Fruit fly (Drosophila melanogaster) whole organism, embryonic: Measurements from ENCODE around the gene dj-1beta.
A peak's percentile ranks its signal among the peaks of the same experiment; 100 is the strongest.

Experiments used
- Ada2b ChIP-seq: fragments of 200-800 bp; sonication (Bioruptor generic); IDR thresholded peaks from 2 replicates; pipeline ENCODE4 v1.3.6; 2022; ENCODE audit warnings: missing biosample characterization, missing genetic modification characterization
- Antp ChIP-seq: fragments of 200-800 bp; sonication (Bioruptor generic); optimal IDR thresholded peaks from 3 replicates; lab custom pipeline; 2016; ENCODE audit warnings: missing biosample characterization, missing genetic modification characterization
- CG10274 ChIP-seq: fragments of 200-800 bp; sonication (Bioruptor generic); optimal IDR thresholded peaks from 3 replicates; lab custom pipeline; 2017; ENCODE audit warnings: missing biosample characterization, mild to moderate bottlenecking, missing genetic modification characterization
- CG10462 ChIP-seq: fragments of 200-800 bp; sonication (Bioruptor generic); optimal IDR thresholded peaks from 2 replicates; lab custom pipeline; 2016; ENCODE audit warnings: missing biosample characterization, missing genetic modification characterization
- CG17328 ChIP-seq: fragments of 200-800 bp; sonication (Bioruptor generic); IDR thresholded peaks from 2 replicates; pipeline ENCODE4 v1.3.6; 2022; ENCODE audit warnings: missing biosample characterization, missing genetic modification characterization
- CG2129 ChIP-seq: fragments of 200-800 bp; sonication (Bioruptor generic); IDR thresholded peaks from 2 replicates; pipeline ENCODE4 v1.3.6; 2022; ENCODE audit warnings: missing biosample characterization, missing genetic modification characterization; ENCODE audit not compliant: partially characterized antibody
- CG2202 ChIP-seq: fragments of 200-800 bp; sonication (Bioruptor generic); optimal IDR thresholded peaks from 2 replicates; lab custom pipeline; 2018; ENCODE audit warnings: missing biosample characterization, mild to moderate bottlenecking, missing genetic modification characterization
- CG2678 ChIP-seq: fragments of 200-800 bp; sonication (Bioruptor generic); optimal IDR thresholded peaks from 3 replicates; lab custom pipeline; 2019; ENCODE audit warnings: missing biosample characterization, mild to moderate bottlenecking, missing genetic modification characterization, moderate library complexity
- CG31224 ChIP-seq: fragments of 200-800 bp; sonication (Bioruptor generic); IDR thresholded peaks from 2 replicates; pipeline ENCODE4 v1.3.6; 2022; ENCODE audit warnings: missing biosample characterization, missing genetic modification characterization
- CG34376 ChIP-seq: fragments of 200-800 bp; sonication (Bioruptor generic); optimal IDR thresholded peaks from 2 replicates; lab custom pipeline; 2018; ENCODE audit warnings: missing biosample characterization, mild to moderate bottlenecking, missing genetic modification characterization
- CG4282 ChIP-seq: fragments of 200-800 bp; sonication (Bioruptor generic); optimal IDR thresholded peaks from 2 replicates; lab custom pipeline; 2016; ENCODE audit warnings: missing biosample characterization, missing genetic modification characterization
- CG4424 ChIP-seq: fragments of 200-800 bp; sonication (Bioruptor generic); optimal IDR thresholded peaks from 3 replicates; lab custom pipeline; 2016; ENCODE audit warnings: missing biosample characterization, missing genetic modification characterization
- CG6689 ChIP-seq: fragments of 200-800 bp; sonication (Bioruptor generic); IDR thresholded peaks from 2 replicates; pipeline ENCODE4 v1.3.6; 2022; ENCODE audit warnings: missing biosample characterization, missing genetic modification characterization
- CG6813 ChIP-seq: fragments of 200-800 bp; sonication (Bioruptor generic); optimal IDR thresholded peaks from 2 replicates; lab custom pipeline; 2017; ENCODE audit warnings: missing biosample characterization, missing genetic modification characterization, mild to moderate bottlenecking, moderate library complexity, missing genetic modification reagents
- CG8924 ChIP-seq: fragments of 200-800 bp; optimal IDR thresholded peaks from 3 replicates; lab custom pipeline; 2019; ENCODE audit warnings: missing biosample characterization, mild to moderate bottlenecking, missing genetic modification characterization, moderate library complexity
- CoRest ChIP-seq: fragments of 200-800 bp; sonication (Bioruptor generic); optimal IDR thresholded peaks from 3 replicates; lab custom pipeline; 2018; ENCODE audit warnings: missing biosample characterization, mild to moderate bottlenecking, missing genetic modification characterization, moderate library complexity
- Dbx ChIP-seq: fragments of 200-800 bp; sonication (Bioruptor generic); IDR thresholded peaks from 3 replicates; pipeline ENCODE4 v1.3.6; 2022; ENCODE audit warnings: missing biosample characterization, missing genetic modification characterization
- Fer1 ChIP-seq: fragments of 200-800 bp; sonication (Bioruptor generic); optimal IDR thresholded peaks from 2 replicates; lab custom pipeline; 2017; ENCODE audit warnings: missing biosample characterization, mild to moderate bottlenecking, missing genetic modification characterization
- Hey ChIP-seq: fragments of 200-800 bp; sonication (Bioruptor generic); optimal IDR thresholded peaks from 3 replicates; lab custom pipeline; 2018; ENCODE audit warnings: missing biosample characterization, mild to moderate bottlenecking, missing genetic modification characterization
- Hr3 ChIP-seq: fragments of 200-800 bp; sonication (Bioruptor generic); optimal IDR thresholded peaks from 3 replicates; lab custom pipeline; 2016; ENCODE audit warnings: missing biosample characterization, missing genetic modification characterization
- Kr ChIP-seq: fragments of 200-800 bp; sonication (Bioruptor generic); optimal IDR thresholded peaks from 2 replicates; lab custom pipeline; 2017; ENCODE audit warnings: missing biosample characterization, mild to moderate bottlenecking, missing genetic modification characterization
- NFAT ChIP-seq: fragments of 200-800 bp; sonication (Bioruptor generic); IDR thresholded peaks from 2 replicates; pipeline ENCODE4 v1.3.6; 2022; ENCODE audit warnings: missing biosample characterization, missing genetic modification characterization
- Rfx ChIP-seq: fragments of 200-800 bp; sonication (Bioruptor generic); IDR thresholded peaks from 2 replicates; pipeline ENCODE4 v1.3.6; 2022; ENCODE audit warnings: missing biosample characterization, missing genetic modification characterization
- Xbp1 ChIP-seq: fragments of 200-800 bp; sonication (Bioruptor generic); optimal IDR thresholded peaks from 3 replicates; lab custom pipeline; 2016; ENCODE audit warnings: missing biosample characterization, mild to moderate bottlenecking, missing genetic modification characterization
- ac ChIP-seq: fragments of 200-800 bp; sonication (Bioruptor generic); optimal IDR thresholded peaks from 3 replicates; lab custom pipeline; 2017; ENCODE audit warnings: missing biosample characterization, mild to moderate bottlenecking, missing genetic modification characterization
- al ChIP-seq: fragments of 200-800 bp; sonication (Bioruptor generic); IDR thresholded peaks from 2 replicates; pipeline ENCODE4 v1.3.6; 2022; ENCODE audit warnings: missing biosample characterization, missing genetic modification characterization
- az2 ChIP-seq: fragments of 200-800 bp; sonication (Bioruptor generic); optimal IDR thresholded peaks from 3 replicates; lab custom pipeline; 2016; ENCODE audit warnings: missing biosample characterization, missing genetic modification characterization
- bcd ChIP-seq: fragments of 200-800 bp; sonication (Bioruptor generic); optimal IDR thresholded peaks from 2 replicates; lab custom pipeline; 2017; ENCODE audit warnings: missing biosample characterization, mild to moderate bottlenecking, missing genetic modification characterization
- bowl ChIP-seq: fragments of 200-800 bp; sonication (Bioruptor generic); IDR thresholded peaks from 2 replicates; pipeline ENCODE4 v1.3.6; 2022; ENCODE audit warnings: missing biosample characterization, missing genetic modification characterization
- dan ChIP-seq: fragments of 200-800 bp; sonication (Bioruptor generic); IDR thresholded peaks from 2 replicates; pipeline ENCODE4 v1.3.6; 2022; ENCODE audit warnings: missing biosample characterization, missing genetic modification characterization
- danr ChIP-seq: fragments of 200-800 bp; sonication (Bioruptor generic); IDR thresholded peaks from 2 replicates; pipeline ENCODE4 v1.3.6; 2022; ENCODE audit warnings: missing biosample characterization, missing genetic modification characterization
- dmrt11E ChIP-seq: fragments of 200-800 bp; sonication (Bioruptor generic); optimal IDR thresholded peaks from 3 replicates; lab custom pipeline; 2018; ENCODE audit warnings: missing biosample characterization, mild to moderate bottlenecking, missing genetic modification characterization, moderate library complexity
- dmrt99B ChIP-seq: fragments of 200-800 bp; sonication (Bioruptor generic); optimal IDR thresholded peaks from 2 replicates; lab custom pipeline; 2018; ENCODE audit warnings: missing biosample characterization, mild to moderate bottlenecking, missing genetic modification characterization, moderate library complexity
- dpn ChIP-seq, 2 experiments: fragments of 200-800 bp; sonication (Bioruptor generic); optimal IDR thresholded peaks; 3 replicates each; lab custom pipeline; 2016; ENCODE audit warnings: missing biosample characterization in 2 of 2, missing genetic modification characterization in 2 of 2
- esg ChIP-seq: fragments of 200-800 bp; sonication (Bioruptor generic); conservative IDR thresholded peaks from 2 replicates; pipeline ENCODE4 v1.3.6; 2022; ENCODE audit warnings: missing biosample characterization, missing genetic modification characterization
- fd102C ChIP-seq: fragments of 200-800 bp; sonication (Bioruptor generic); optimal IDR thresholded peaks from 2 replicates; lab custom pipeline; 2018; ENCODE audit warnings: missing biosample characterization, mild to moderate bottlenecking, missing genetic modification characterization, moderate library complexity
- gro ChIP-seq: fragments of 200-800 bp; sonication (Bioruptor generic); optimal IDR thresholded peaks from 2 replicates; lab custom pipeline; 2016; ENCODE audit warnings: missing biosample characterization, missing genetic modification characterization
- h ChIP-seq: fragments of >200 bp; optimal IDR thresholded peaks from 2 replicates; lab custom pipeline; 2017
- lab ChIP-seq: fragments of 200-800 bp; sonication (Bioruptor generic); optimal IDR thresholded peaks from 3 replicates; lab custom pipeline; 2017; ENCODE audit warnings: missing biosample characterization, missing genetic modification characterization, mild to moderate bottlenecking, moderate library complexity, missing genetic modification reagents
- lmd ChIP-seq: fragments of 200-800 bp; sonication (Bioruptor generic); IDR thresholded peaks from 2 replicates; pipeline ENCODE4 v1.3.6; 2022; ENCODE audit warnings: missing biosample characterization, missing genetic modification characterization
- mam ChIP-seq: fragments of 200-800 bp; sonication (Bioruptor generic); optimal IDR thresholded peaks from 3 replicates; lab custom pipeline; 2016; ENCODE audit warnings: missing biosample characterization, missing genetic modification characterization
- prd ChIP-seq, 3 experiments: fragments of >200 bp in 2 of 3; fragments of 200-800 bp in 1 of 3; sonication (Bioruptor generic) in 1 of 3; optimal IDR thresholded peaks in 2 of 3; IDR thresholded peaks in 1 of 3; 2 replicates in 2 of 3; 3 replicates in 1 of 3; pipeline versions ENCODE4 v1.3.6 to Lab custom; 2017 to 2022; ENCODE audit warnings: missing biosample characterization in 1 of 3, missing genetic modification characterization in 1 of 3
- ranshi ChIP-seq: fragments of 200-800 bp; sonication (Bioruptor generic); IDR thresholded peaks from 2 replicates; pipeline ENCODE4 v1.3.6; 2022; ENCODE audit warnings: missing biosample characterization, missing genetic modification characterization
- ro ChIP-seq: fragments of 200-800 bp; sonication (Bioruptor generic); IDR thresholded peaks from 2 replicates; pipeline ENCODE4 v1.3.6; 2022; ENCODE audit warnings: missing biosample characterization, missing genetic modification characterization
- sc ChIP-seq, 3 experiments: fragments of >200 bp in 2 of 3; fragments of 200-800 bp in 1 of 3; sonication (Bioruptor generic) in 1 of 3; optimal IDR thresholded peaks; 2 replicates in 2 of 3; 3 replicates in 1 of 3; lab custom pipeline; 2017; ENCODE audit warnings: mild to moderate bottlenecking in 1 of 3, missing biosample characterization in 1 of 3, missing genetic modification characterization in 1 of 3, missing genetic modification reagents in 1 of 3
- so ChIP-seq: fragments of 200-800 bp; sonication (Bioruptor generic); IDR thresholded peaks from 3 replicates; pipeline ENCODE4 v1.3.6; 2022; ENCODE audit warnings: missing biosample characterization, missing genetic modification characterization
- sqz ChIP-seq: fragments of 200-800 bp; sonication (Bioruptor generic); optimal IDR thresholded peaks from 3 replicates; lab custom pipeline; 2018; ENCODE audit warnings: missing biosample characterization, mild to moderate bottlenecking, missing genetic modification characterization
- toy ChIP-seq: fragments of 200-800 bp; sonication (Bioruptor generic); IDR thresholded peaks from 2 replicates; pipeline ENCODE4 v1.3.6; 2022; ENCODE audit warnings: missing biosample characterization, missing genetic modification characterization

Gene dj-1beta

DNA sequence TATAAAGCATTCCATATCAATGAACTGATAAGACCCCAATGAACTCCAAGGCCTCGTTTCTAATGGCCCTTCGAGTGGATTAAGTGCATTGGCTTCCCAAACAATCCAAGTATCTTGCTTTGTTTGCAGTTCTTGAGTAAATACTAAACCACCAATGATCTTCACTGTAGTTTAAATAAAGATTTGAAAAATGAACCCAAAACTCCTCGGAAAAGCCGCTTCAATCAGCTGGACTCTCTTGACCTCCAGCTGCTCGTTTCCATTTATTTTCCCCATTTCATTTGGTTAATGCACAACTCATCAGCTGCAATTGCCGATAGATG, 5.1 kb downstream of the dj-1beta start (continued):
- TF ChIP-seq lab (GFP tag; lab: Kevin White, UChicago) (no peak), CG34376 (GFP tag; lab: Kevin White, UChicago) (peak; percentile 10), Hey (tag; lab: Kevin White, UChicago) (no peak), CG4282 (GFP tag; lab: Kevin White, UChicago) (no peak), h (lab: Kevin White, UChicago) (no peak), toy (GFP tag; lab: Robert Waterston, UW) (no peak), ro (GFP tag; lab: Robert Waterston, UW) (no peak), CG10274 (GFP tag; lab: Kevin White, UChicago) (no peak), Rfx (GFP tag; lab: Robert Waterston, UW) (no peak), CG2202 (tag; lab: Kevin White, UChicago) (peak; percentile 35), CG2678 (tag; lab: Kevin White, UChicago) (no peak), ac (peak; percentile 46), Kr (GFP tag; lab: Kevin White, UChicago) (peak; percentile 24), Antp (GFP tag; lab: Kevin White, UChicago) (no peak), gro (GFP tag; lab: Kevin White, UChicago) (no peak), CG6813 (no peak), CG17328 (GFP tag; lab: Robert Waterston, UW) (no peak), dmrt11E (tag; lab: Kevin White, UChicago) (peak; percentile 47), al (GFP tag; lab: Robert Waterston, UW) (no peak), dan (GFP tag; lab: Robert Waterston, UW) (no peak)

DNA sequence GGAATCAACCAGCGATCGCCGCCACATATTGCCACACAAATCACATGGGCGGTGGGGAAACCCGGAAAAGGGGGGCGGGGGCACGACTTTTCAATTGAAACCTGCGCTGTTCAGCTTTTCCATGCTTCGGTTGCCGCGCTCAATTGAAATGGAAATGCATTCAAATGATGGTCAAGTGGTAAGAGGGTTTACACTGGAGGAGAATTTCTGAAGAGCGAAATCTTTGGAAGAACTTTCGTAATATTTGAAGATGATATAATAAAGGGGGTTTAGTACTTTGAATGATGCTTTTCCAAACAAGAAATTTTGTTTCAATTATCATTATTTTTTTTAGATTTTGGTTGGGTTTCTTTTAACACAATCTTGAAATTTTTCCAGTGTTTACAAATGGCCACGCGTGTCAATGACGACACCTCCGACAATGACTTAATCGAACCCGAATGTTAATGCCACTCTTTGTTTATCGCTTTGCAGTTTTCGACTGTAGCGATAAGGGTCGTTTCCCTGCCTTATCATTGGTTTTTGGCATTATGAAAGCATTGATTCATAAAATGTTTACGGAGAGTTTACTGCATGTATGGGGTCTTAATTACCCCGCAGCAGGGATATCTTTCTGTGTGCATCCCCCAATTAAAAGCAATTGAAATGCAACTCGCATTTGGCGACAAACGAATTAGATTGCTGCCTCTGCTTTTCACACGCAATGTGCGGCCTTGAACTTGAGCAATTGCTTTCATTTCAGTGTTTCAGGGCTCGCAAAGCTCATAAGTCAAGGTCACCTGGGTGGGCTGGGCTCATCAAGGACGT, 5.7 kb downstream of the dj-1beta start:
- TF ChIP-seq prd (optimal IDR thresholded peaks at IDR 0.05; lab: Kevin White, UChicago) (no peak), prd (GFP tag; IDR thresholded peaks at IDR 0.05; lab: Robert Waterston, UW) (0 out of 3 replicates have a peak, but pooled peaks have one; percentile 16), Hey (tag; lab: Kevin White, UChicago) (no peak), danr (GFP tag; lab: Robert Waterston, UW) (no peak), fd102C (GFP tag; lab: Kevin White, UChicago) (no peak), Xbp1 (GFP tag; lab: Kevin White, UChicago) (peak; percentile 62), CoRest (tag; lab: Kevin White, UChicago) (peak; percentile 45), esg (GFP tag; lab: Robert Waterston, UW) (peak; percentile 36), CG2678 (tag; lab: Kevin White, UChicago) (peak; percentile 52), bowl (no peak), dpn (GFP tag; optimal IDR thresholded peaks at IDR 0.05; lab: Kevin White, UChicago) (peak; percentile 1 to 6), sc (optimal IDR thresholded peaks at IDR 0.05; lab: Kevin White, UChicago) (no peak), sc (GFP tag; optimal IDR thresholded peaks at IDR 0.05; lab: Kevin White, UChicago) (peak; percentile 12), Dbx (GFP tag; lab: Robert Waterston, UW) (0 out of 3 replicates have a peak, but pooled peaks have one; percentile 15), CG31224 (GFP tag; lab: Robert Waterston, UW) (no peak), mam (GFP tag; lab: Kevin White, UChicago) (peak; percentile 45), gro (GFP tag; lab: Kevin White, UChicago) (no peak), dmrt99B (peak; percentile 69), az2 (peak; percentile 54), Fer1 (GFP tag; lab: Kevin White, UChicago) (peak; percentile 22), NFAT (GFP tag; lab: Robert Waterston, UW) (no peak), CG4424 (peak; percentile 21), CG8924 (tag; lab: Kevin White, UChicago) (peak; percentile 36), CG6689 (GFP tag; lab: Robert Waterston, UW) (peak; percentile 18; the same call in 1 of the 2 replicates), so (peak; percentile 34; the same call in 1 of the 3 replicates), ranshi (GFP tag; lab: Robert Waterston, UW) (peak; percentile 51; the same call in 1 of the 2 replicates), Hr3 (peak; percentile 37), Ada2b (GFP tag; lab: Robert Waterston, UW) (0 out of 2 replicates have a peak, but pooled peaks have one; percentile 45), CG2129 (GFP tag; lab: Robert Waterston, UW) (no peak), CG10462 (GFP tag; lab: Kevin White, UChicago) (peak; percentile 18), lmd (peak; percentile 32; the same call in 1 of the 2 replicates), bcd (GFP tag; lab: Kevin White, UChicago) (peak; percentile 20), sqz (GFP tag; lab: Kevin White, UChicago) (no peak)
